Worm (Caenorhabditis elegans) whole organism, young adult: ENCODE results near the gene moc-5.

ENCODE experiments used
- F10E7.11 ChIP-seq: sonication (generic microtip); optimal IDR thresholded peaks from 2 replicates; lab custom pipeline; 2017; ENCODE audit warnings: mild to moderate bottlenecking, missing genetic modification characterization, moderate library complexity, missing compliant biosample characterization
- F55B11.4 ChIP-seq: sonication (generic microtip); optimal IDR thresholded peaks from 2 replicates; lab custom pipeline; 2016; ENCODE audit warnings: missing compliant biosample characterization, missing genetic modification characterization, borderline replicate concordance; ENCODE audit not compliant: insufficient read depth
- akir-1 ChIP-seq: fragments of 200-800 bp; sonication (Bioruptor generic); optimal IDR thresholded peaks from 2 replicates; lab custom pipeline; 2018; ENCODE audit warnings: mild to moderate bottlenecking, missing genetic modification characterization, moderate library complexity, missing compliant biosample characterization
- ama-1 ChIP-seq, 3 experiments: fragments of 150-350 bp in 1 of 3; sonication (generic microtip) in 2 of 3; optimal IDR thresholded peaks; 2 replicates each; lab custom pipeline; 2014 to 2018; ENCODE audit warnings: missing biosample characterization in 2 of 3, missing genetic modification characterization in 2 of 3, missing genetic modification reagents in 2 of 3
- attf-3 ChIP-seq: fragments of 200-800 bp; sonication (Bioruptor generic); conservative IDR thresholded peaks from 2 replicates; pipeline ENCODE4 v1.3.6; 2022; ENCODE audit warnings: missing genetic modification reagents, missing genetic modification characterization, missing compliant biosample characterization
- ceh-79 ChIP-seq: sonication (generic microtip); optimal IDR thresholded peaks from 2 replicates; lab custom pipeline; 2017; ENCODE audit warnings: mild to moderate bottlenecking, missing genetic modification characterization, missing compliant biosample characterization
- chd-7 ChIP-seq: sonication (generic microtip); optimal IDR thresholded peaks from 2 replicates; lab custom pipeline; 2016; ENCODE audit warnings: mild to moderate bottlenecking, missing genetic modification characterization, moderate library complexity, missing compliant biosample characterization
- ets-4 ChIP-seq: fragments of 200-800 bp; sonication (Bioruptor generic); optimal IDR thresholded peaks from 2 replicates; lab custom pipeline; 2018; ENCODE audit warnings: mild to moderate bottlenecking, missing genetic modification characterization, missing compliant biosample characterization
- hmg-20 ChIP-seq: fragments of 200-800 bp; sonication (Bioruptor generic); IDR thresholded peaks from 2 replicates; pipeline ENCODE4 v1.3.6; 2022; ENCODE audit warnings: missing genetic modification reagents, missing genetic modification characterization, missing compliant biosample characterization
- nfya-2 ChIP-seq: fragments of 200-800 bp; sonication (Bioruptor generic); IDR thresholded peaks from 2 replicates; pipeline ENCODE4 v1.3.6; 2022; ENCODE audit warnings: missing genetic modification reagents, missing genetic modification characterization, missing compliant biosample characterization
- sea-2 ChIP-seq: fragments of 200-800 bp; sonication (Bioruptor generic); IDR thresholded peaks from 2 replicates; pipeline ENCODE4 v1.3.6; 2022; ENCODE audit warnings: missing genetic modification characterization, missing compliant biosample characterization
- snpc-1.1 ChIP-seq: sonication (generic microtip); optimal IDR thresholded peaks from 2 replicates; lab custom pipeline; 2017; ENCODE audit warnings: missing genetic modification characterization, mild to moderate bottlenecking, missing compliant biosample characterization, antibody characterized with exemption, moderate library complexity, missing genotype, missing genetic modification reagents; ENCODE audit not compliant: insufficient read depth
- snpc-4 ChIP-seq, 5 experiments: fragments of 150-350 bp in 1 of 5; sonication (generic microtip) in 4 of 5; optimal IDR thresholded peaks; 2 replicates each; lab custom pipeline; 2014 to 2018; ENCODE audit warnings: missing genetic modification characterization in 5 of 5, missing biosample characterization in 3 of 5, antibody characterized with exemption in 2 of 5, mild to moderate bottlenecking in 2 of 5, missing compliant biosample characterization in 2 of 5, missing genotype in 2 of 5, moderate library complexity in 2 of 5, missing genetic modification reagents in 1 of 5
- ztf-18 ChIP-seq: sonication (generic microtip); optimal IDR thresholded peaks from 2 replicates; lab custom pipeline; 2016; ENCODE audit warnings: missing genotype, mild to moderate bottlenecking, missing genetic modification characterization, missing compliant biosample characterization

ce11 chrX:9555238-9555637 is 10.5 kb downstream of the moc-5 start:
- no peak for TF ChIP-seq snpc-1.1 (tag; lab: Kevin White, UChicago)
- no peak for TF ChIP-seq sea-2
- no peak for TF ChIP-seq ztf-18 (tag; lab: Kevin White, UChicago)
- TF ChIP-seq ceh-79 (tag; lab: Kevin White, UChicago) = no peak
- TF ChIP-seq ets-4 (GFP tag; lab: Kevin White, UChicago) = no peak
- TF ChIP-seq snpc-4 (GFP tag; optimal IDR thresholded peaks at IDR 0.05; lab: Kevin White, UChicago) = no peak
- no peak for TF ChIP-seq snpc-4 (tag; optimal IDR thresholded peaks at IDR 0.05; lab: Kevin White, UChicago)
- TF ChIP-seq attf-3 (GFP tag; lab: Robert Waterston, UW) = no peak
- TF ChIP-seq chd-7 (tag; lab: Kevin White, UChicago) = no peak
- no peak for TF ChIP-seq nfya-2 (GFP tag; lab: Robert Waterston, UW)
- TF ChIP-seq hmg-20 (GFP tag; lab: Robert Waterston, UW) = no peak
- no peak for TF ChIP-seq F10E7.11 (tag; lab: Kevin White, UChicago)
- TF ChIP-seq akir-1 (GFP tag; lab: Kevin White, UChicago) = no peak
- TF ChIP-seq F55B11.4 (tag; lab: Kevin White, UChicago) = no peak
- TF ChIP-seq ama-1 (optimal IDR thresholded peaks at IDR 0.05; lab: Kevin White, UChicago) = no peak
- TF ChIP-seq ama-1 (GFP tag; optimal IDR thresholded peaks at IDR 0.05; lab: Kevin White, UChicago) = no peak
